Worm (Caenorhabditis elegans) whole organism, L1 larva: ENCODE measurements around the gene trap-3.

Source experiments
- egl-27 ChIP-seq, 2 experiments: fragments of 150-350 bp in 1 of 2; sonication (generic microtip); optimal IDR thresholded peaks; 3 replicates each; lab custom pipeline; 2017 to 2018; ENCODE audit warnings: missing biosample characterization in 2 of 2, missing genetic modification characterization in 2 of 2, missing genetic modification reagents in 2 of 2
- fos-1 ChIP-seq: fragments of 150-350 bp; optimal IDR thresholded peaks from 2 replicates; lab custom pipeline; 2014; ENCODE audit warnings: missing biosample characterization, missing genetic modification characterization
- lin-35 ChIP-seq, 2 experiments: fragments of 150-350 bp; optimal IDR thresholded peaks; 2 replicates each; lab custom pipeline; 2014; ENCODE audit warnings: missing biosample characterization in 2 of 2, missing genetic modification characterization in 2 of 2, missing genetic modification reagents in 2 of 2
- lin-39 ChIP-seq: fragments of 150-350 bp; optimal IDR thresholded peaks from 2 replicates; lab custom pipeline; 2014; ENCODE audit warnings: missing biosample characterization, missing genetic modification reagents, missing genetic modification characterization
- lir-3 ChIP-seq: sonication (generic microtip); optimal IDR thresholded peaks from 2 replicates; lab custom pipeline; 2016; ENCODE audit warnings: mild to moderate bottlenecking, missing genetic modification characterization, moderate library complexity, missing compliant biosample characterization; ENCODE audit not compliant: poor library complexity
- nhr-28 ChIP-seq: fragments of 150-350 bp; optimal IDR thresholded peaks from 2 replicates; lab custom pipeline; 2014; ENCODE audit warnings: missing biosample characterization, missing genetic modification characterization
- unc-130 ChIP-seq: fragments of 150-350 bp; optimal IDR thresholded peaks from 2 replicates; lab custom pipeline; 2017; ENCODE audit warnings: missing biosample characterization, missing genetic modification characterization, inconsistent platforms
- unc-30 ChIP-seq: sonication (generic microtip); optimal IDR thresholded peaks from 2 replicates; lab custom pipeline; 2017; ENCODE audit warnings: missing biosample characterization, missing genetic modification characterization
- ztf-11 ChIP-seq, 2 experiments: sonication (generic microtip); optimal IDR thresholded peaks; 2 replicates each; lab custom pipeline; 2016 to 2017; ENCODE audit warnings: missing genetic modification characterization in 2 of 2, missing biosample characterization in 1 of 2, missing compliant biosample characterization in 1 of 2

DNA sequence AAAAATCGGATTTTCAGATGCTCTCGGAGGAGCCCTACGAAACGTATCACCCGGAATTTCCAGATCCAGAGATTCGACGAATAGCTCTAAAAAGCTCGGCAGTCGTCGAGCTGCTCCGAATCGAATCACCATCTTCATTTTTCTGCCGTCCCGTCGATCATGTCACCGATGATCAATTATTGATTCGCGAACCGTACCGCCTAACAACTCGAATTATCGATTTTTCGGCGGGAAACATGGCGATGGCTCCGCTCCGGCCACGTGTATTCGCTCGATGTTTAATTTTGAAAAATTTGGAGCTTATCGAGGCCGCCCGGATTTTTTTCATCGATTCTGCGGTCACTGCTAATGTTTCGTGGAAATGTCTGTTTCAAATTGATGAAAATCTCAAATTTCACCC is 1.6 kb downstream of the trap-3 start, which contains the start of gene eri-5:
- TF ChIP-seq fos-1 (tag; lab: Kevin White, UChicago) (no peak), ztf-11 (tag; optimal IDR thresholded peaks at IDR 0.05; lab: Kevin White, UChicago) (no peak), nhr-28 (tag; lab: Kevin White, UChicago) (no peak), unc-130 (tag; lab: Kevin White, UChicago) (no peak), lir-3 (no peak), lin-39 (tag; lab: Kevin White, UChicago) (no peak), lin-35 (GFP tag; optimal IDR thresholded peaks at IDR 0.05; lab: Kevin White, UChicago) (no peak), unc-30 (tag; lab: Kevin White, UChicago) (no peak), egl-27 (tag; optimal IDR thresholded peaks at IDR 0.05; lab: Kevin White, UChicago) (no peak)
